Fruit fly (Drosophila melanogaster): ENCODE measurements around the gene Sirt7.

DNA sequence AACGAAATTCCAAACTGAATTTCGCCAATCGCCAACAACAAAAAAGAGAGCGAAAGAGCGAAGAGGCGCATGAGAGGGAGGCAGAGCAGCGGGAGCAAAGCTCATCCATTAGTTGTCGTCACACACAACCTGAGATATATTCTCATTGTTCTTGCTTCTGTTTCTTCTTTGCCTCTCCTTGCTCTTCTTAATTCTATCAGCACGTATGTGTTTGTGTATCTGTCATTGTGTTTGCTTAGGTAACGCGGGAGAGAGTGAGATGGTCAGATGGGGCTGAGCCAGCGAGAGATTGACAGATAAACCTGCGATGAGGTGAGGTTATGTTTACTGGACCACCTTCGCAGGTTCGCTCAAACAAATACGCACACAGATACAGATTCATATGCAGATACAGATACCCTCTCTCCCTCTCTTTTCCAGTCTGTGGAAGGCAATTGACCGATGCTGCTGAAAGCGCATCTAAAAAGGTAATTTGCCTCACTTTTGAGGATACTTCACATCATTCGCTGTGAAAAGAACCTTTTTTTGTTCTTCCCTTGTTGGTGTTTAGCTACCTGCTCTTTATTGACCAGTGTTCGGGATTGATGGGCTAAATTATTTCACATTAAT lies 18.4 kb downstream of the Sirt7 start:
- TF ChIP-seq CG4617 (GFP tag; optimal IDR thresholded peaks at IDR 0.05; ENCODE audit: borderline replicate concordance) (no peak), CG18011 (GFP tag; optimal IDR thresholded peaks at IDR 0.05) (no peak), CG2129 (GFP tag; IDR thresholded peaks at IDR 0.05; ENCODE audit: partially characterized antibody) (no peak), kni (GFP tag; optimal IDR thresholded peaks at IDR 0.05) (peak; percentile 97), ac (GFP tag; optimal IDR thresholded peaks at IDR 0.05) (no peak), gsb (GFP tag; IDR thresholded peaks at IDR 0.05) (no peak), gem (tag; optimal IDR thresholded peaks at IDR 0.05) (no peak), Hey (tag; optimal IDR thresholded peaks at IDR 0.05) (no peak), chm (GFP tag; IDR thresholded peaks at IDR 0.05) (no peak), ssp (GFP tag; IDR thresholded peaks at IDR 0.05) (no peak), CG16863 (GFP tag; optimal IDR thresholded peaks at IDR 0.05) (no peak)

Measured in whole organism, embryonic.